Worm (Caenorhabditis elegans): Measurements from ENCODE around the gene W04G3.5.

DNA sequence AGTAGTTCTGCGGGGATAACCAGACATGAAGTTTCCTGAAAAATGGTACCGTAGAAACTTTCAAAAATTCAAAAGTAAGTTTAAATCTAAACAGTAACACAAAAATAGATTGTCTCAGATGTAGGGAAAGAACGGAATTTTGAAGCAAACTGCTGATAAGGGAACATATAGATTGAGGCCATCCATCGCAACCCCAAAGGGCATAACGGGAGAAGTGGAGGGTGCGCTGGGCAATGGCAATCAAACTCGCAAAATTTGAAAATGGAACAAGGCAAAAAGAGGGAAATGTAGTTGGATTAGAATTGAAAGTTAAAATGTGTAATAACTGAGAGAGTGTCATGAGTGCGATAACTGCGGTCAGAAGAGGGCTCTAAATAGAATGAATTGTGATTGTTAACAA is 29.7 kb downstream of the W04G3.5 start:
- TF ChIP-seq nhr-12 (tag; optimal IDR thresholded peaks at IDR 0.05): no peak
- TF ChIP-seq nhr-129 (tag; optimal IDR thresholded peaks at IDR 0.05): no peak
- no peak for TF ChIP-seq egl-27 (tag; optimal IDR thresholded peaks at IDR 0.05)
- no peak for TF ChIP-seq ama-1 (optimal IDR thresholded peaks at IDR 0.05)
- no peak for TF ChIP-seq unc-62 (GFP tag; optimal IDR thresholded peaks at IDR 0.05)
- TF ChIP-seq mdl-1 (tag; optimal IDR thresholded peaks at IDR 0.05): no peak
- no peak for TF ChIP-seq alr-1 (tag; optimal IDR thresholded peaks at IDR 0.05)
- no peak for TF ChIP-seq lin-13 (GFP tag; optimal IDR thresholded peaks at IDR 0.05)
- no peak for TF ChIP-seq zag-1 (tag; optimal IDR thresholded peaks at IDR 0.05)
- TF ChIP-seq peb-1 (tag; optimal IDR thresholded peaks at IDR 0.05): no peak
- no peak for TF ChIP-seq elt-3 (tag; optimal IDR thresholded peaks at IDR 0.05)
